Fruit fly (Drosophila melanogaster): ENCODE results near the gene slpr.

DNA sequence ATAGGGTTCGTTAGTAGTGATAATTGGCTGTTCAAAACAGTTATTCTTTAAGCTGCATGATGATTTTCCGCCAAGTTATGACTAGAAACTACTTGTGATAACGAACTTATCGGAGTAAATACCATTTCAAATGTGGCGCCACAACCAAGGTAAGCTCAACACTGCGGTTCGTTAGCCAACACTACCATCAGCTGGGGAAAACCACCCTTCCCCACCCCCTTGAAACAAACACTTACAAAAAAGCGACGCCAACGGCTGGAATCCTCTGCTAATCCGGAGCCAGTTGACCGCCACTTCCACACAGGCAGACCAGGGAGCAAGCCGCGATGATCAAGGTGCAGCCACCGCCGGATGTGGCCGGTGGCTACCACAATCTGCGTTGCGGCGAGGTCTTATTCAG is 24.3 kb downstream of the slpr start, which contains the start of gene CG18262:
- TF ChIP-seq psq (optimal IDR thresholded peaks at IDR 0.05) (no peak), h (optimal IDR thresholded peaks at IDR 0.05) (no peak), Sin3A (optimal IDR thresholded peaks at IDR 0.05) (no peak), Myc (optimal IDR thresholded peaks at IDR 0.05) (no peak), insv (optimal IDR thresholded peaks at IDR 0.05) (no peak)
